Worm (Caenorhabditis elegans) whole organism, mixed stage, embryonic: Measurements from ENCODE around the gene F48E3.9.

Source experiments
- M03D4.4 ChIP-seq: sonication (generic microtip); optimal IDR thresholded peaks from 2 replicates; lab custom pipeline; 2017; ENCODE audit warnings: mild to moderate bottlenecking, missing genetic modification characterization, missing compliant biosample characterization
- bed-3 ChIP-seq: fragments of 200-800 bp; sonication (Bioruptor generic); optimal IDR thresholded peaks from 3 replicates; lab custom pipeline; 2018; ENCODE audit warnings: mild to moderate bottlenecking, missing genetic modification characterization, moderate library complexity, missing compliant biosample characterization
- blmp-1 ChIP-seq: fragments of 150-350 bp; optimal IDR thresholded peaks from 2 replicates; lab custom pipeline; 2014; ENCODE audit warnings: missing biosample characterization, missing genetic modification characterization
- ceh-39 ChIP-seq: fragments of 150-350 bp; optimal IDR thresholded peaks from 2 replicates; lab custom pipeline; 2014; ENCODE audit warnings: missing biosample characterization, missing genetic modification characterization
- ceh-43 ChIP-seq: fragments of 200-800 bp; sonication (Bioruptor generic); optimal IDR thresholded peaks from 2 replicates; lab custom pipeline; 2018; ENCODE audit warnings: mild to moderate bottlenecking, missing genetic modification characterization, moderate library complexity, missing compliant biosample characterization
- ceh-83 ChIP-seq: fragments of 200-800 bp; sonication (Bioruptor generic); optimal IDR thresholded peaks from 2 replicates; lab custom pipeline; 2018; ENCODE audit warnings: mild to moderate bottlenecking, missing genetic modification characterization, missing compliant biosample characterization
- ces-1 ChIP-seq: fragments of 150-350 bp; optimal IDR thresholded peaks from 2 replicates; lab custom pipeline; 2014; ENCODE audit warnings: missing biosample characterization, missing genetic modification reagents, missing genetic modification characterization
- cnd-1 ChIP-seq: fragments of 200-800 bp; sonication (Bioruptor generic); optimal IDR thresholded peaks from 2 replicates; lab custom pipeline; 2018; ENCODE audit warnings: mild to moderate bottlenecking, missing genetic modification characterization, missing compliant biosample characterization
- drap-1 ChIP-seq: fragments of 200-800 bp; sonication (Bioruptor generic); optimal IDR thresholded peaks from 3 replicates; lab custom pipeline; 2018; ENCODE audit warnings: mild to moderate bottlenecking, missing genetic modification characterization, missing compliant biosample characterization
- elt-1 ChIP-seq: sonication (generic microtip); optimal IDR thresholded peaks from 2 replicates; lab custom pipeline; 2017; ENCODE audit warnings: missing genetic modification characterization, mild to moderate bottlenecking, missing compliant biosample characterization, antibody characterized with exemption, moderate library complexity, borderline replicate concordance; ENCODE audit not compliant: insufficient read depth
- elt-3 ChIP-seq: fragments of 150-350 bp; optimal IDR thresholded peaks from 2 replicates; lab custom pipeline; 2014; ENCODE audit warnings: missing biosample characterization, missing genetic modification characterization
- flh-1 ChIP-seq: fragments of 200-800 bp; sonication (Bioruptor generic); optimal IDR thresholded peaks from 2 replicates; lab custom pipeline; 2018; ENCODE audit warnings: mild to moderate bottlenecking, missing genetic modification characterization, moderate library complexity, missing compliant biosample characterization
- lin-13 ChIP-seq: fragments of 150-350 bp; optimal IDR thresholded peaks from 2 replicates; lab custom pipeline; 2014; ENCODE audit warnings: missing biosample characterization, missing genetic modification characterization
- lin-32 ChIP-seq: fragments of 200-800 bp; sonication (Bioruptor generic); optimal IDR thresholded peaks from 2 replicates; lab custom pipeline; 2018; ENCODE audit warnings: mild to moderate bottlenecking, missing genetic modification characterization, missing compliant biosample characterization
- lsy-2 ChIP-seq: fragments of 150-350 bp; optimal IDR thresholded peaks from 2 replicates; lab custom pipeline; 2014; ENCODE audit warnings: missing biosample characterization, missing genetic modification characterization
- mab-5 ChIP-seq: fragments of 150-350 bp; optimal IDR thresholded peaks from 2 replicates; lab custom pipeline; 2014; ENCODE audit warnings: missing biosample characterization, missing genetic modification characterization
- mep-1 ChIP-seq: fragments of 150-350 bp; optimal IDR thresholded peaks from 2 replicates; lab custom pipeline; 2017; ENCODE audit warnings: missing biosample characterization, missing genetic modification reagents, missing genetic modification characterization, inconsistent platforms
- mls-2 ChIP-seq: sonication (generic microtip); optimal IDR thresholded peaks from 2 replicates; lab custom pipeline; 2016; ENCODE audit warnings: mild to moderate bottlenecking, missing genetic modification characterization, moderate library complexity, missing compliant biosample characterization
- nhr-12 ChIP-seq: fragments of 150-350 bp; optimal IDR thresholded peaks from 2 replicates; lab custom pipeline; 2014; ENCODE audit warnings: missing biosample characterization, missing genetic modification characterization
- nhr-2 ChIP-seq: fragments of 150-350 bp; optimal IDR thresholded peaks from 2 replicates; lab custom pipeline; 2014; ENCODE audit warnings: missing biosample characterization, missing genetic modification characterization
- nhr-237 ChIP-seq: fragments of 150-350 bp; optimal IDR thresholded peaks from 2 replicates; lab custom pipeline; 2014; ENCODE audit warnings: missing biosample characterization, missing genetic modification characterization
- nhr-28 ChIP-seq: fragments of 150-350 bp; optimal IDR thresholded peaks from 2 replicates; lab custom pipeline; 2014; ENCODE audit warnings: missing biosample characterization, missing genetic modification characterization
- nhr-76 ChIP-seq: sonication (generic microtip); optimal IDR thresholded peaks from 2 replicates; lab custom pipeline; 2017; ENCODE audit warnings: missing biosample characterization, missing genetic modification characterization
- sem-2 ChIP-seq: fragments of 200-800 bp; sonication (Bioruptor generic); optimal IDR thresholded peaks from 2 replicates; lab custom pipeline; 2018; ENCODE audit warnings: mild to moderate bottlenecking, missing genetic modification characterization, missing compliant biosample characterization
- snpc-4 ChIP-seq: fragments of 150-350 bp; optimal IDR thresholded peaks from 2 replicates; lab custom pipeline; 2014; ENCODE audit warnings: missing biosample characterization, missing genetic modification characterization
- sptf-1 ChIP-seq: sonication (generic microtip); optimal IDR thresholded peaks from 2 replicates; lab custom pipeline; 2017; ENCODE audit warnings: mild to moderate bottlenecking, missing genetic modification characterization, moderate library complexity, missing compliant biosample characterization
- tbx-8 ChIP-seq: fragments of 200-800 bp; sonication (Bioruptor generic); optimal IDR thresholded peaks from 2 replicates; lab custom pipeline; 2018; ENCODE audit warnings: mild to moderate bottlenecking, missing genetic modification characterization, moderate library complexity, missing compliant biosample characterization
- unc-120 ChIP-seq: sonication (generic microtip); optimal IDR thresholded peaks from 2 replicates; lab custom pipeline; 2017; ENCODE audit warnings: missing genetic modification characterization, missing compliant biosample characterization; ENCODE audit not compliant: poor library complexity, severe bottlenecking
- unc-39 ChIP-seq: fragments of 150-350 bp; optimal IDR thresholded peaks from 2 replicates; lab custom pipeline; 2014; ENCODE audit warnings: missing biosample characterization, missing genetic modification characterization
- unc-62 ChIP-seq: fragments of 150-350 bp; optimal IDR thresholded peaks from 2 replicates; lab custom pipeline; 2014; ENCODE audit warnings: missing biosample characterization, missing genetic modification reagents, missing genetic modification characterization
- zip-8 ChIP-seq: fragments of 150-350 bp; optimal IDR thresholded peaks from 2 replicates; lab custom pipeline; 2014; ENCODE audit warnings: missing biosample characterization, missing genetic modification characterization

The F48E3.9 gene

DNA sequence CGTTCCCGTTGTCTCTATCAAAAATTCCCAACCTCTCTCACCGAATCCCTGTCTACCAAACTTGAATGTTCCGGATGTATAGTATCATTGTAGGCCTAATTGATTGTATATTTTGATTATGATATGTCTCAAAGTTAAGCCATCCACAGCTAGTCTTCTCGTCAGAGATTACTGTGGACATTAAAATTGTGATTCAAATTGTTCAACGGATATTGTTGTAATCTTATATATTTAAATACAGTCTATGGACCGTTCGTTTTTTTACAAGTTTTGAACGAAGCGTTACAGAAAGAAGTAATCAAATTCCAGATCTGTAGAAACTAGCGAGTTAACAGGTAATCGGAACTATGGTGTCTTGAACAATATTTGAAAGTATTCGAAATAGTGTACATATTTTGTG is at the start of gene F48E3.9:
F48E3.9 (plus strand) TSS at position 301 of the 400 bp plus-strand sequence.
- TF ChIP-seq blmp-1 (tag; lab: Kevin White, UChicago) (no peak), mab-5 (tag; lab: Kevin White, UChicago) (no peak), snpc-4 (no peak), zip-8 (tag; lab: Kevin White, UChicago) (no peak), ceh-39 (no peak), mep-1 (tag; lab: Kevin White, UChicago) (no peak), ceh-43 (GFP tag; lab: Kevin White, UChicago) (no peak), drap-1 (GFP tag; lab: Kevin White, UChicago) (no peak), lin-32 (GFP tag; lab: Kevin White, UChicago) (no peak), lin-13 (tag; lab: Kevin White, UChicago) (no peak), unc-39 (tag; lab: Kevin White, UChicago) (no peak), nhr-28 (tag; lab: Kevin White, UChicago) (no peak), unc-120 (tag; lab: Kevin White, UChicago) (no peak), bed-3 (no peak), tbx-8 (no peak), flh-1 (GFP tag; lab: Kevin White, UChicago) (no peak), nhr-12 (tag; lab: Kevin White, UChicago) (no peak), nhr-2 (tag; lab: Kevin White, UChicago) (no peak), mls-2 (tag; lab: Kevin White, UChicago) (no peak)

ce11 chrX:7431165-7431564 is 49.7 kb upstream of the F48E3.9 start, which contains the start of gene clc-2:
TSS of gene clc-2 (plus strand) at chrX:7431465.
- TF ChIP-seq lsy-2 (tag; lab: Kevin White, UChicago) = no peak
- TF ChIP-seq flh-1 (GFP tag; lab: Kevin White, UChicago) = no peak
- TF ChIP-seq sptf-1 (tag; lab: Kevin White, UChicago) = no peak
- TF ChIP-seq nhr-76 = no peak
- no peak for TF ChIP-seq elt-3 (tag; lab: Kevin White, UChicago)
- TF ChIP-seq M03D4.4 (tag; lab: Kevin White, UChicago) = no peak
- no peak for TF ChIP-seq nhr-237
- TF ChIP-seq nhr-28 (tag; lab: Kevin White, UChicago) = no peak

ce11 chrX:7433269-7433668 is 47.6 kb upstream of the F48E3.9 start, which contains the start of gene clc-5:
TSS of gene clc-5 (plus strand) at chrX:7433569.
- TF ChIP-seq unc-62 (no peak), bed-3 (no peak), ces-1 (GFP tag; lab: Kevin White, UChicago) (no peak), mls-2 (tag; lab: Kevin White, UChicago) (no peak), sem-2 (GFP tag; lab: Kevin White, UChicago) (no peak), cnd-1 (no peak)

DNA sequence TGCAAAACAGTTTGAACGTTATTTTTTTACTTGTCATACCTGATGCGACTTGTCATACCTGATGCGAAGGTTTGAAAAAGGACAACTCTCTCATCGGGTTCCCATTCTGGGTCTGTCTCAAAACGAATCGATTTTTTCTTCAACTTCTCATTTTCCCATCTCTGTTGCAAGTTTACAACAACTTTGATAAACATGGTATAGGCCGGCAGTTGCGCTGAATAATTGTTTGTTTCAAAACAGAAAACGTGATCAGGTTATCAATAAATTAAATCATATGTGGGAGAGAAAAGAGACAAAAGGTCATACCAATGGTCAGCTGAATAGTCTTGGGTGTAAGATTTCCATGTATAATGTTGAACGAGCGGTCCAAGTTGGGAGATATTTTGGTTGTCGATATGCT is 43.9 kb upstream of the F48E3.9 start:
- TF ChIP-seq elt-1 (tag; lab: Kevin White, UChicago) (no peak), ceh-83 (GFP tag; lab: Kevin White, UChicago) (no peak), unc-120 (tag; lab: Kevin White, UChicago) (no peak), mab-5 (tag; lab: Kevin White, UChicago) (no peak), zip-8 (tag; lab: Kevin White, UChicago) (no peak), nhr-237 (no peak), sptf-1 (tag; lab: Kevin White, UChicago) (no peak), drap-1 (GFP tag; lab: Kevin White, UChicago) (no peak)

DNA sequence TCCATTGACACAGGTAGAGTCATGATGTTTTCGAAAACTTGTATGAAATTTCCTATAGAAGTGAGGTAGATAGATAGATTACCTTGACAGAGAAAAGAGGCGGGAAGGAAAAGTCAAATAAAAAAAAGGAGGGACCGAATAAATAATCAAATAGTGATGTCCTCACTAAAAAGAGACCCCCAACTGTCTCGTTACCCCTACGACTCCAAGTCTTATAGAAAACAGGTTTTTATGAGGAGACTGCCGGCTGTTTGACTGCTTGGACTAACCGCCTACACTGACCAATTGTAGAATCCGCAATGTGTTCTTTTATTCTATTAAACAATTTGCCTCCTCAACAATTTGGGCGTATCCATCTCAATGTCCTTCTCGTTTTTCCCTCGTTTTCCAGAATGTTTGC is 42.9 kb upstream of the F48E3.9 start, which contains the start of gene C01C10.2:
C01C10.2 (minus strand) TSS at position 170 of the 400 bp plus-strand sequence.
- TF ChIP-seq blmp-1 (tag; lab: Kevin White, UChicago) = no peak
- peak; percentile 21 for TF ChIP-seq ces-1 (GFP tag; lab: Kevin White, UChicago)
- no peak for TF ChIP-seq nhr-28 (tag; lab: Kevin White, UChicago)
